Worm (Caenorhabditis elegans) whole organism, mixed stage, embryonic: Measurements from ENCODE around the gene F38H4.5.

Experiments used
- M03D4.4 ChIP-seq: sonication (generic microtip); optimal IDR thresholded peaks from 2 replicates; lab custom pipeline; 2017; ENCODE audit warnings: mild to moderate bottlenecking, missing genetic modification characterization, missing compliant biosample characterization
- ceh-39 ChIP-seq: fragments of 150-350 bp; optimal IDR thresholded peaks from 2 replicates; lab custom pipeline; 2014; ENCODE audit warnings: missing biosample characterization, missing genetic modification characterization
- ceh-43 ChIP-seq: fragments of 200-800 bp; sonication (Bioruptor generic); optimal IDR thresholded peaks from 2 replicates; lab custom pipeline; 2018; ENCODE audit warnings: mild to moderate bottlenecking, missing genetic modification characterization, moderate library complexity, missing compliant biosample characterization
- ceh-83 ChIP-seq: fragments of 200-800 bp; sonication (Bioruptor generic); optimal IDR thresholded peaks from 2 replicates; lab custom pipeline; 2018; ENCODE audit warnings: mild to moderate bottlenecking, missing genetic modification characterization, missing compliant biosample characterization
- ces-1 ChIP-seq: fragments of 150-350 bp; optimal IDR thresholded peaks from 2 replicates; lab custom pipeline; 2014; ENCODE audit warnings: missing biosample characterization, missing genetic modification reagents, missing genetic modification characterization
- cnd-1 ChIP-seq: fragments of 200-800 bp; sonication (Bioruptor generic); optimal IDR thresholded peaks from 2 replicates; lab custom pipeline; 2018; ENCODE audit warnings: mild to moderate bottlenecking, missing genetic modification characterization, missing compliant biosample characterization
- elt-1 ChIP-seq: sonication (generic microtip); optimal IDR thresholded peaks from 2 replicates; lab custom pipeline; 2017; ENCODE audit warnings: missing genetic modification characterization, mild to moderate bottlenecking, missing compliant biosample characterization, antibody characterized with exemption, moderate library complexity, borderline replicate concordance; ENCODE audit not compliant: insufficient read depth
- elt-3 ChIP-seq: fragments of 150-350 bp; optimal IDR thresholded peaks from 2 replicates; lab custom pipeline; 2014; ENCODE audit warnings: missing biosample characterization, missing genetic modification characterization
- flh-1 ChIP-seq: fragments of 200-800 bp; sonication (Bioruptor generic); optimal IDR thresholded peaks from 2 replicates; lab custom pipeline; 2018; ENCODE audit warnings: mild to moderate bottlenecking, missing genetic modification characterization, moderate library complexity, missing compliant biosample characterization
- ham-2 ChIP-seq: fragments of 200-800 bp; sonication (Bioruptor generic); optimal IDR thresholded peaks from 2 replicates; lab custom pipeline; 2018; ENCODE audit warnings: mild to moderate bottlenecking, missing genetic modification characterization, missing compliant biosample characterization
- hlh-1 ChIP-seq: fragments of 150-350 bp; optimal IDR thresholded peaks from 2 replicates; lab custom pipeline; 2014; ENCODE audit warnings: missing biosample characterization, missing genetic modification reagents, missing genetic modification characterization
- lsy-2 ChIP-seq: fragments of 150-350 bp; optimal IDR thresholded peaks from 2 replicates; lab custom pipeline; 2014; ENCODE audit warnings: missing biosample characterization, missing genetic modification characterization
- nhr-2 ChIP-seq: fragments of 150-350 bp; optimal IDR thresholded peaks from 2 replicates; lab custom pipeline; 2014; ENCODE audit warnings: missing biosample characterization, missing genetic modification characterization
- nhr-237 ChIP-seq: fragments of 150-350 bp; optimal IDR thresholded peaks from 2 replicates; lab custom pipeline; 2014; ENCODE audit warnings: missing biosample characterization, missing genetic modification characterization
- tbx-8 ChIP-seq: fragments of 200-800 bp; sonication (Bioruptor generic); optimal IDR thresholded peaks from 2 replicates; lab custom pipeline; 2018; ENCODE audit warnings: mild to moderate bottlenecking, missing genetic modification characterization, moderate library complexity, missing compliant biosample characterization
- unc-120 ChIP-seq: sonication (generic microtip); optimal IDR thresholded peaks from 2 replicates; lab custom pipeline; 2017; ENCODE audit warnings: missing genetic modification characterization, missing compliant biosample characterization; ENCODE audit not compliant: poor library complexity, severe bottlenecking
- zip-8 ChIP-seq: fragments of 150-350 bp; optimal IDR thresholded peaks from 2 replicates; lab custom pipeline; 2014; ENCODE audit warnings: missing biosample characterization, missing genetic modification characterization

Gene F38H4.5

ce11 chrIV:11901215-11901614 is 49.2 kb downstream of the F38H4.5 start:
- TF ChIP-seq elt-1 = no peak
- TF ChIP-seq ceh-43 (GFP tag; lab: Kevin White, UChicago) = no peak
- TF ChIP-seq tbx-8 (GFP tag; lab: Kevin White, UChicago) = no peak
- no peak for TF ChIP-seq cnd-1
- TF ChIP-seq ceh-83 (GFP tag; lab: Kevin White, UChicago) = no peak
- TF ChIP-seq elt-3 (tag; lab: Kevin White, UChicago) = no peak
- no peak for TF ChIP-seq ham-2 (GFP tag; lab: Kevin White, UChicago)
- TF ChIP-seq flh-1 (GFP tag; lab: Kevin White, UChicago) = no peak
- no peak for TF ChIP-seq nhr-237
- no peak for TF ChIP-seq unc-120 (tag; lab: Kevin White, UChicago)
- no peak for TF ChIP-seq ces-1
- no peak for TF ChIP-seq ceh-39 (tag; lab: Kevin White, UChicago)
- TF ChIP-seq M03D4.4 = no peak
- TF ChIP-seq hlh-1 (tag; lab: Kevin White, UChicago) = no peak
- no peak for TF ChIP-seq lsy-2
- no peak for TF ChIP-seq zip-8 (tag; lab: Kevin White, UChicago)
- no peak for TF ChIP-seq nhr-2 (tag; lab: Kevin White, UChicago)
